Fruit fly (Drosophila melanogaster): Measurements from ENCODE around the gene Gr63a.

- TF ChIP-seq Ets98B (GFP tag; IDR thresholded peaks at IDR 0.05) (no peak), CG8301 (tag; optimal IDR thresholded peaks at IDR 0.05) (no peak), CG10348 (GFP tag; IDR thresholded peaks at IDR 0.05) (no peak), CG17806 (tag; optimal IDR thresholded peaks at IDR 0.05) (no peak), CG8159 (tag; optimal IDR thresholded peaks at IDR 0.05) (no peak), Pif1B (GFP tag; optimal IDR thresholded peaks at IDR 0.05) (no peak), CG12605 (GFP tag; IDR thresholded peaks at IDR 0.05) (no peak), Pif1A (GFP tag; optimal IDR thresholded peaks at IDR 0.05) (no peak)
These were observed 35.4 kb upstream of the Gr63a start for dm6 chr3L:3931778-3932177.

Data from whole organism, pupa.